Fruit fly (Drosophila melanogaster) whole organism, embryonic: Measurements from ENCODE around the gene CG11608.
A peak's percentile ranks its signal among the peaks of the same experiment; 100 is the strongest.

Source experiments
- Asciz ChIP-seq: fragments of 200-800 bp; sonication (Bioruptor generic); optimal IDR thresholded peaks from 2 replicates; lab custom pipeline; 2017; ENCODE audit warnings: missing biosample characterization, mild to moderate bottlenecking, missing genetic modification characterization, missing genetic modification reagents
- CG11560 ChIP-seq: fragments of 200-800 bp; sonication (Bioruptor generic); IDR thresholded peaks from 3 replicates; pipeline ENCODE4 v1.3.6; 2022; ENCODE audit warnings: missing biosample characterization, missing genetic modification characterization
- CG12219 ChIP-seq: fragments of 200-800 bp; sonication (Bioruptor generic); optimal IDR thresholded peaks from 3 replicates; lab custom pipeline; 2018; ENCODE audit warnings: missing biosample characterization, mild to moderate bottlenecking, missing genetic modification characterization
- CG12659 ChIP-seq: fragments of 200-800 bp; sonication (Bioruptor generic); optimal IDR thresholded peaks from 3 replicates; lab custom pipeline; 2017; ENCODE audit warnings: mild to moderate bottlenecking, missing biosample characterization, missing genetic modification reagents, missing genetic modification characterization
- CG12942 ChIP-seq: fragments of 200-800 bp; sonication (Bioruptor generic); optimal IDR thresholded peaks from 3 replicates; lab custom pipeline; 2016; ENCODE audit warnings: missing biosample characterization, missing genetic modification characterization
- CG13296 ChIP-seq: fragments of 200-800 bp; sonication (Bioruptor generic); optimal IDR thresholded peaks from 3 replicates; lab custom pipeline; 2018; ENCODE audit warnings: missing biosample characterization, mild to moderate bottlenecking, missing genetic modification characterization
- CG14014 ChIP-seq: fragments of 200-800 bp; sonication (Bioruptor generic); IDR thresholded peaks from 2 replicates; pipeline ENCODE4 v1.3.6; 2022; ENCODE audit warnings: missing biosample characterization, missing genetic modification characterization
- CG17361 ChIP-seq: fragments of 200-800 bp; sonication (Bioruptor generic); IDR thresholded peaks from 3 replicates; pipeline ENCODE4 v1.3.6; 2022; ENCODE audit warnings: missing biosample characterization, missing genetic modification characterization
- CG17612 ChIP-seq: fragments of 200-800 bp; sonication (Bioruptor generic); IDR thresholded peaks from 2 replicates; pipeline ENCODE4 v1.3.6; 2022; ENCODE audit warnings: missing biosample characterization, missing genetic modification characterization
- CG17912 ChIP-seq: fragments of 200-800 bp; sonication (Bioruptor generic); optimal IDR thresholded peaks from 2 replicates; lab custom pipeline; 2018; ENCODE audit warnings: missing biosample characterization, mild to moderate bottlenecking, missing genetic modification characterization
- CG1832 ChIP-seq: fragments of 200-800 bp; sonication (Bioruptor generic); optimal IDR thresholded peaks from 2 replicates; lab custom pipeline; 2017; ENCODE audit warnings: missing biosample characterization, mild to moderate bottlenecking, missing genetic modification characterization, inconsistent platforms
- CG30431 ChIP-seq: fragments of 200-800 bp; sonication (Bioruptor generic); optimal IDR thresholded peaks from 2 replicates; lab custom pipeline; 2017; ENCODE audit warnings: missing biosample characterization, missing genetic modification characterization
- CG31224 ChIP-seq: fragments of 200-800 bp; sonication (Bioruptor generic); IDR thresholded peaks from 2 replicates; pipeline ENCODE4 v1.3.6; 2022; ENCODE audit warnings: missing biosample characterization, missing genetic modification characterization
- CG31365 ChIP-seq: fragments of 200-800 bp; sonication (Bioruptor generic); optimal IDR thresholded peaks from 2 replicates; lab custom pipeline; 2018; ENCODE audit warnings: missing biosample characterization, mild to moderate bottlenecking, missing genetic modification characterization
- CG32767 ChIP-seq: fragments of 200-800 bp; sonication (Bioruptor generic); IDR thresholded peaks from 2 replicates; pipeline ENCODE4 v1.3.6; 2022; ENCODE audit warnings: missing biosample characterization, missing genetic modification characterization
- CG33213 ChIP-seq: fragments of 200-800 bp; sonication (Bioruptor generic); optimal IDR thresholded peaks from 3 replicates; lab custom pipeline; 2016; ENCODE audit warnings: missing biosample characterization, missing genetic modification characterization
- CG34224 ChIP-seq: fragments of 200-800 bp; sonication (Bioruptor generic); IDR thresholded peaks from 3 replicates; pipeline ENCODE4 v1.3.6; 2022; ENCODE audit warnings: missing biosample characterization, missing genetic modification characterization; ENCODE audit not compliant: partially characterized antibody
- CG3995 ChIP-seq: fragments of 200-800 bp; sonication (Bioruptor generic); optimal IDR thresholded peaks from 3 replicates; lab custom pipeline; 2016; ENCODE audit warnings: missing biosample characterization, missing genetic modification characterization
- CG42726 ChIP-seq: fragments of 200-800 bp; sonication (Bioruptor generic); IDR thresholded peaks from 2 replicates; pipeline ENCODE4 v1.3.6; 2022; ENCODE audit warnings: missing biosample characterization, missing genetic modification characterization; ENCODE audit not compliant: partially characterized antibody
- CG6689 ChIP-seq: fragments of 200-800 bp; sonication (Bioruptor generic); IDR thresholded peaks from 2 replicates; pipeline ENCODE4 v1.3.6; 2022; ENCODE audit warnings: missing biosample characterization, missing genetic modification characterization
- CG6854 ChIP-seq: fragments of 200-800 bp; sonication (Bioruptor generic); optimal IDR thresholded peaks from 3 replicates; lab custom pipeline; 2017; ENCODE audit warnings: missing biosample characterization, mild to moderate bottlenecking, missing genetic modification characterization
- CG7372 ChIP-seq: fragments of 200-800 bp; sonication (Bioruptor generic); IDR thresholded peaks from 2 replicates; pipeline ENCODE4 v1.3.6; 2022; ENCODE audit warnings: missing biosample characterization, missing genetic modification characterization
- CG8478 ChIP-seq: fragments of >200 bp; optimal IDR thresholded peaks from 2 replicates; lab custom pipeline; 2018
- CG8924 ChIP-seq: fragments of 200-800 bp; optimal IDR thresholded peaks from 3 replicates; lab custom pipeline; 2019; ENCODE audit warnings: missing biosample characterization, mild to moderate bottlenecking, missing genetic modification characterization, moderate library complexity
- Deaf1 ChIP-seq: fragments of 200-800 bp; optimal IDR thresholded peaks from 3 replicates; lab custom pipeline; 2019; ENCODE audit warnings: missing biosample characterization, mild to moderate bottlenecking, missing genetic modification characterization, moderate library complexity
- Dll ChIP-seq: fragments of 200-800 bp; sonication (Bioruptor generic); IDR thresholded peaks from 4 replicates; pipeline ENCODE4 v1.3.6; 2022; ENCODE audit warnings: missing biosample characterization, missing genetic modification characterization; ENCODE audit not compliant: partially characterized antibody
- Hey ChIP-seq: fragments of 200-800 bp; sonication (Bioruptor generic); optimal IDR thresholded peaks from 3 replicates; lab custom pipeline; 2018; ENCODE audit warnings: missing biosample characterization, mild to moderate bottlenecking, missing genetic modification characterization
- Hr3 ChIP-seq: fragments of 200-800 bp; sonication (Bioruptor generic); optimal IDR thresholded peaks from 3 replicates; lab custom pipeline; 2016; ENCODE audit warnings: missing biosample characterization, missing genetic modification characterization
- Max ChIP-seq: fragments of 200-800 bp; sonication (Bioruptor generic); optimal IDR thresholded peaks from 2 replicates; lab custom pipeline; 2016; ENCODE audit warnings: missing biosample characterization, mild to moderate bottlenecking, missing genetic modification characterization
- Meics ChIP-seq: fragments of 200-800 bp; sonication (Bioruptor generic); optimal IDR thresholded peaks from 2 replicates; lab custom pipeline; 2017; ENCODE audit warnings: missing biosample characterization, mild to moderate bottlenecking, missing genetic modification characterization
- NC2β ChIP-seq: fragments of 200-800 bp; sonication (Bioruptor generic); optimal IDR thresholded peaks from 2 replicates; lab custom pipeline; 2016; ENCODE audit warnings: missing biosample characterization, missing genetic modification characterization
- Neu2 ChIP-seq: fragments of 200-800 bp; sonication (Bioruptor generic); optimal IDR thresholded peaks from 3 replicates; lab custom pipeline; 2016; ENCODE audit warnings: missing biosample characterization, missing genetic modification characterization, borderline replicate concordance
- PHDP ChIP-seq: fragments of 200-800 bp; sonication (Bioruptor generic); optimal IDR thresholded peaks from 3 replicates; lab custom pipeline; 2018; ENCODE audit warnings: missing biosample characterization, mild to moderate bottlenecking, missing genetic modification characterization, moderate library complexity
- Ravus ChIP-seq: fragments of 200-800 bp; sonication (Bioruptor generic); IDR thresholded peaks from 2 replicates; pipeline ENCODE4 v1.3.6; 2022; ENCODE audit warnings: missing biosample characterization, missing genetic modification characterization
- Xbp1 ChIP-seq: fragments of 200-800 bp; sonication (Bioruptor generic); optimal IDR thresholded peaks from 3 replicates; lab custom pipeline; 2016; ENCODE audit warnings: missing biosample characterization, mild to moderate bottlenecking, missing genetic modification characterization
- abd-A ChIP-seq: fragments of 200-800 bp; sonication (Bioruptor generic); optimal IDR thresholded peaks from 3 replicates; lab custom pipeline; 2019; ENCODE audit warnings: missing biosample characterization, mild to moderate bottlenecking, missing genetic modification characterization, moderate library complexity
- bowl ChIP-seq: fragments of 200-800 bp; sonication (Bioruptor generic); IDR thresholded peaks from 2 replicates; pipeline ENCODE4 v1.3.6; 2022; ENCODE audit warnings: missing biosample characterization, missing genetic modification characterization
- chinmo ChIP-seq: fragments of 200-800 bp; sonication (Bioruptor generic); IDR thresholded peaks from 4 replicates; pipeline ENCODE4 v1.3.6; 2022; ENCODE audit warnings: missing biosample characterization, missing genetic modification characterization; ENCODE audit not compliant: partially characterized antibody
- cwo ChIP-seq: fragments of 200-800 bp; sonication (Bioruptor generic); optimal IDR thresholded peaks from 3 replicates; lab custom pipeline; 2017; ENCODE audit warnings: missing biosample characterization, missing genetic modification characterization, mild to moderate bottlenecking, moderate library complexity, missing genetic modification reagents
- fd96Cb ChIP-seq: fragments of 200-800 bp; sonication (Bioruptor generic); optimal IDR thresholded peaks from 2 replicates; lab custom pipeline; 2018; ENCODE audit warnings: missing biosample characterization, mild to moderate bottlenecking, missing genetic modification characterization, moderate library complexity
- fu2 ChIP-seq: fragments of 200-800 bp; sonication (Bioruptor generic); optimal IDR thresholded peaks from 2 replicates; lab custom pipeline; 2016; ENCODE audit warnings: missing biosample characterization, missing genetic modification characterization
- lola ChIP-seq, 3 experiments: fragments of >200 bp in 2 of 3; fragments of 200-800 bp in 1 of 3; sonication (Bioruptor generic) in 1 of 3; optimal IDR thresholded peaks; 2 replicates each; lab custom pipeline; 2017 to 2019; ENCODE audit warnings: missing biosample characterization in 3 of 3, missing genetic modification characterization in 3 of 3, mild to moderate bottlenecking in 1 of 3, moderate library complexity in 1 of 3
- maf-S ChIP-seq: fragments of 200-800 bp; sonication (Bioruptor generic); optimal IDR thresholded peaks from 2 replicates; lab custom pipeline; 2016; ENCODE audit warnings: missing biosample characterization, missing genetic modification characterization
- mld ChIP-seq: fragments of 200-800 bp; sonication (Bioruptor generic); IDR thresholded peaks from 3 replicates; pipeline ENCODE4 v1.3.6; 2022; ENCODE audit warnings: missing biosample characterization, missing genetic modification characterization; ENCODE audit not compliant: partially characterized antibody
- pho ChIP-seq: fragments of 200-800 bp; sonication (Bioruptor generic); optimal IDR thresholded peaks from 2 replicates; lab custom pipeline; 2016; ENCODE audit warnings: missing biosample characterization, missing genetic modification characterization
- scrt ChIP-seq: fragments of 200-800 bp; sonication (Bioruptor generic); optimal IDR thresholded peaks from 2 replicates; lab custom pipeline; 2018; ENCODE audit warnings: missing biosample characterization, mild to moderate bottlenecking, missing genetic modification characterization, moderate library complexity
- sr ChIP-seq: fragments of 200-800 bp; sonication (Bioruptor generic); IDR thresholded peaks from 3 replicates; pipeline ENCODE4 v1.3.6; 2022; ENCODE audit warnings: missing biosample characterization, missing genetic modification characterization
- twi ChIP-seq: fragments of 200-800 bp; optimal IDR thresholded peaks from 2 replicates; lab custom pipeline; 2019; ENCODE audit warnings: missing biosample characterization, mild to moderate bottlenecking, missing genetic modification characterization, moderate library complexity
- usp ChIP-seq: fragments of >200 bp; optimal IDR thresholded peaks from 2 replicates; lab custom pipeline; 2017; ENCODE audit warnings: missing biosample characterization, missing genetic modification characterization
- zen ChIP-seq: fragments of 200-800 bp; sonication (Bioruptor generic); optimal IDR thresholded peaks from 3 replicates; lab custom pipeline; 2018; ENCODE audit warnings: missing biosample characterization, mild to moderate bottlenecking, missing genetic modification characterization, moderate library complexity
- zfh1 ChIP-seq: fragments of 200-800 bp; sonication (Bioruptor generic); IDR thresholded peaks from 3 replicates; pipeline ENCODE4 v1.3.6; 2022; ENCODE audit warnings: missing biosample characterization, missing genetic modification characterization

CG11608 gene

dm6 chr3R:12627691-12628148, 10.6 kb upstream of the CG11608 start, which contains the start of the genes Vha55 and Snx3 (continued):
- TF ChIP-seq CG32767 (GFP tag; lab: Robert Waterston, UW): no peak
- peak; percentile 86 for TF ChIP-seq NC2β
- TF ChIP-seq abd-A: no peak
- TF ChIP-seq fu2 (GFP tag; lab: Kevin White, UChicago): peak; percentile 83
- peak; percentile 58 for TF ChIP-seq Hey (tag; lab: Kevin White, UChicago)
- TF ChIP-seq fd96Cb (tag; lab: Kevin White, UChicago): peak; percentile 29
- TF ChIP-seq CG34224: no peak
- no peak for TF ChIP-seq CG17612
- peak; percentile 85 for TF ChIP-seq CG12942 (GFP tag; lab: Kevin White, UChicago)
- TF ChIP-seq CG17912 (GFP tag; lab: Kevin White, UChicago): peak; percentile 69
- TF ChIP-seq CG8478 (lab: Kevin White, UChicago): peak; percentile 82
- TF ChIP-seq maf-S (GFP tag; lab: Kevin White, UChicago): peak; percentile 70
- TF ChIP-seq Xbp1 (GFP tag; lab: Kevin White, UChicago): peak; percentile 89
- TF ChIP-seq CG1832: no peak
- no peak for TF ChIP-seq Ravus (GFP tag; lab: Robert Waterston, UW)
- TF ChIP-seq Dll (GFP tag; lab: Robert Waterston, UW): no peak
- peak; percentile 85 for TF ChIP-seq pho (GFP tag; lab: Kevin White, UChicago)
- TF ChIP-seq mld (GFP tag; lab: Robert Waterston, UW): no peak
- TF ChIP-seq CG8924 (tag; lab: Kevin White, UChicago): peak; percentile 43
- TF ChIP-seq PHDP (tag; lab: Kevin White, UChicago): peak; percentile 18
- peak; percentile 58 for TF ChIP-seq zen (tag; lab: Kevin White, UChicago)
- peak; percentile 52 for TF ChIP-seq CG31365
- TF ChIP-seq CG11560: no peak
- TF ChIP-seq CG14014 (GFP tag; lab: Robert Waterston, UW): no peak
- no peak for TF ChIP-seq Deaf1
- no peak for TF ChIP-seq CG42726 (GFP tag; lab: Robert Waterston, UW)
- TF ChIP-seq chinmo (GFP tag; lab: Robert Waterston, UW): no peak
- TF ChIP-seq twi: peak; percentile 54
- TF ChIP-seq CG12659 (GFP tag; lab: Kevin White, UChicago): peak; percentile 95
- no peak for TF ChIP-seq CG12219 (GFP tag; lab: Kevin White, UChicago)
- TF ChIP-seq CG31224 (GFP tag; lab: Robert Waterston, UW): no peak
- no peak for TF ChIP-seq sr
- no peak for TF ChIP-seq lola (GFP tag; optimal IDR thresholded peaks at IDR 0.05; lab: Kevin White, UChicago)
- TF ChIP-seq Max: peak; percentile 70
- TF ChIP-seq CG30431 (GFP tag; lab: Kevin White, UChicago): no peak
- no peak for TF ChIP-seq Asciz (GFP tag; lab: Kevin White, UChicago)
- peak; percentile 69 for TF ChIP-seq Hr3
- no peak for TF ChIP-seq usp (GFP tag; lab: Kevin White, UChicago)
- TF ChIP-seq zfh1 (GFP tag; lab: Robert Waterston, UW): no peak
- no peak for TF ChIP-seq CG6854
- TF ChIP-seq CG17361 (GFP tag; lab: Robert Waterston, UW): no peak
- no peak for TF ChIP-seq CG6689 (GFP tag; lab: Robert Waterston, UW)
- no peak for TF ChIP-seq CG7372 (GFP tag; lab: Robert Waterston, UW)
- peak; percentile 44 for TF ChIP-seq CG3995 (GFP tag; lab: Kevin White, UChicago)
- TF ChIP-seq cwo (GFP tag; lab: Kevin White, UChicago): peak; percentile 96
- no peak for TF ChIP-seq bowl
- TF ChIP-seq Meics (GFP tag; lab: Kevin White, UChicago): peak; percentile 56
- no peak for TF ChIP-seq CG13296 (GFP tag; lab: Kevin White, UChicago)
- TF ChIP-seq scrt (GFP tag; lab: Kevin White, UChicago): no peak
- TF ChIP-seq CG33213 (GFP tag; lab: Kevin White, UChicago): peak; percentile 98
- TF ChIP-seq Neu2: no peak
